Worm (Caenorhabditis elegans) whole organism, L1 larva: ENCODE measurements around the gene C08B6.14.

Experiments
- C04F5.9 ChIP-seq: sonication (generic microtip); optimal IDR thresholded peaks from 2 replicates; lab custom pipeline; 2016; ENCODE audit warnings: missing genetic modification characterization, missing compliant biosample characterization
- F16B12.6 ChIP-seq: fragments of 150-350 bp; optimal IDR thresholded peaks from 2 replicates; lab custom pipeline; 2014; ENCODE audit warnings: missing biosample characterization, missing genetic modification characterization
- Y116A8C.19 ChIP-seq: sonication (generic microtip); optimal IDR thresholded peaks from 2 replicates; lab custom pipeline; 2016; ENCODE audit warnings: missing compliant biosample characterization, missing genetic modification characterization, borderline replicate concordance
- aha-1 ChIP-seq: fragments of 150-350 bp; optimal IDR thresholded peaks from 2 replicates; lab custom pipeline; 2014; ENCODE audit warnings: missing biosample characterization, missing genetic modification characterization
- blmp-1 ChIP-seq: fragments of 150-350 bp; optimal IDR thresholded peaks from 2 replicates; lab custom pipeline; 2014; ENCODE audit warnings: missing biosample characterization, missing genetic modification characterization
- ceh-63 ChIP-seq: fragments of 200-800 bp; sonication (Bioruptor generic); optimal IDR thresholded peaks from 2 replicates; lab custom pipeline; 2018; ENCODE audit warnings: mild to moderate bottlenecking, missing genetic modification characterization, missing compliant biosample characterization
- ceh-88 ChIP-seq: fragments of 200-800 bp; sonication (Bioruptor generic); IDR thresholded peaks from 2 replicates; pipeline ENCODE4 v1.3.6; 2022; ENCODE audit warnings: missing genetic modification characterization, missing compliant biosample characterization
- ces-1 ChIP-seq: fragments of 150-350 bp; optimal IDR thresholded peaks from 2 replicates; lab custom pipeline; 2014; ENCODE audit warnings: missing biosample characterization, missing genetic modification reagents, missing genetic modification characterization
- dpl-1 ChIP-seq, 3 experiments: fragments of 150-350 bp in 2 of 3; sonication (generic microtip) in 1 of 3; optimal IDR thresholded peaks; 2 replicates each; lab custom pipeline; 2014 to 2017; ENCODE audit warnings: missing biosample characterization in 3 of 3, missing genetic modification characterization in 3 of 3, missing genetic modification reagents in 3 of 3
- efl-1 ChIP-seq, 4 experiments: fragments of 150-350 bp; optimal IDR thresholded peaks in 3 of 4; peaks in 1 of 4; 1 replicate in 1 of 4; 2 replicates in 3 of 4; lab custom pipeline; 2014; ENCODE audit warnings: missing biosample characterization in 2 of 4, missing genetic modification characterization in 2 of 4, missing genetic modification reagents in 2 of 4
- elt-3 ChIP-seq, 6 experiments: fragments of 150-350 bp in 1 of 6; sonication (generic microtip); optimal IDR thresholded peaks; 2 replicates each; lab custom pipeline; 2017 to 2018; ENCODE audit warnings: missing biosample characterization in 6 of 6, missing genetic modification characterization in 6 of 6, inconsistent platforms in 1 of 6
- ets-5 ChIP-seq: fragments of 200-800 bp; sonication (Bioruptor generic); IDR thresholded peaks from 2 replicates; pipeline ENCODE4 v1.3.6; 2022; ENCODE audit warnings: missing genetic modification characterization, missing compliant biosample characterization
- fkh-8 ChIP-seq: sonication (generic microtip); optimal IDR thresholded peaks from 2 replicates; lab custom pipeline; 2016; ENCODE audit warnings: mild to moderate bottlenecking, missing genetic modification characterization, missing compliant biosample characterization
- hlh-17 ChIP-seq: fragments of 200-800 bp; sonication (Bioruptor generic); optimal IDR thresholded peaks from 2 replicates; lab custom pipeline; 2018; ENCODE audit warnings: missing genetic modification characterization, mild to moderate bottlenecking, missing compliant biosample characterization, moderate library complexity, borderline replicate concordance
- lin-13 ChIP-seq: fragments of 150-350 bp; optimal IDR thresholded peaks from 2 replicates; lab custom pipeline; 2014; ENCODE audit warnings: missing biosample characterization, missing genetic modification reagents, missing genetic modification characterization
- lin-14 ChIP-seq: fragments of 200-800 bp; sonication (Bioruptor generic); optimal IDR thresholded peaks from 2 replicates; lab custom pipeline; 2018; ENCODE audit warnings: mild to moderate bottlenecking, missing genetic modification characterization, moderate library complexity, missing compliant biosample characterization
- lin-35 ChIP-seq, 2 experiments: fragments of 150-350 bp; optimal IDR thresholded peaks; 2 replicates each; lab custom pipeline; 2014; ENCODE audit warnings: missing biosample characterization in 2 of 2, missing genetic modification characterization in 2 of 2, missing genetic modification reagents in 2 of 2
- lir-3 ChIP-seq: sonication (generic microtip); optimal IDR thresholded peaks from 2 replicates; lab custom pipeline; 2016; ENCODE audit warnings: mild to moderate bottlenecking, missing genetic modification characterization, moderate library complexity, missing compliant biosample characterization; ENCODE audit not compliant: poor library complexity
- mep-1 ChIP-seq: fragments of 150-350 bp; optimal IDR thresholded peaks from 2 replicates; lab custom pipeline; 2014; ENCODE audit warnings: missing biosample characterization, missing genetic modification characterization
- nhr-20 ChIP-seq: sonication (generic microtip); optimal IDR thresholded peaks from 2 replicates; lab custom pipeline; 2016; ENCODE audit warnings: mild to moderate bottlenecking, missing genetic modification characterization, missing compliant biosample characterization
- nhr-28 ChIP-seq: fragments of 150-350 bp; optimal IDR thresholded peaks from 2 replicates; lab custom pipeline; 2014; ENCODE audit warnings: missing biosample characterization, missing genetic modification characterization
- nhr-47 ChIP-seq: sonication (generic microtip); optimal IDR thresholded peaks from 2 replicates; lab custom pipeline; 2016; ENCODE audit warnings: mild to moderate bottlenecking, missing genetic modification characterization, moderate library complexity, missing compliant biosample characterization
- nhr-71 ChIP-seq: sonication (generic microtip); optimal IDR thresholded peaks from 2 replicates; lab custom pipeline; 2016; ENCODE audit warnings: mild to moderate bottlenecking, missing genetic modification characterization, moderate library complexity, missing compliant biosample characterization
- nhr-77 ChIP-seq: fragments of 150-350 bp; optimal IDR thresholded peaks from 2 replicates; lab custom pipeline; 2014; ENCODE audit warnings: missing biosample characterization, missing genetic modification characterization
- nhr-85 ChIP-seq: sonication (generic microtip); peaks from one replicate; lab custom pipeline; 2016; ENCODE audit warnings: missing genetic modification characterization, inconsistent platforms, missing compliant biosample characterization
- rnt-1 ChIP-seq: sonication (generic microtip); optimal IDR thresholded peaks from 2 replicates; lab custom pipeline; 2016; ENCODE audit warnings: mild to moderate bottlenecking, missing genetic modification characterization, moderate library complexity, missing compliant biosample characterization
- skn-1 ChIP-seq: fragments of 150-350 bp; optimal IDR thresholded peaks from 2 replicates; lab custom pipeline; 2014; ENCODE audit warnings: missing biosample characterization, missing genetic modification characterization
- swsn-7 ChIP-seq: sonication (generic microtip); optimal IDR thresholded peaks from 2 replicates; lab custom pipeline; 2016; ENCODE audit warnings: missing genetic modification characterization, missing compliant biosample characterization
- tbx-2 ChIP-seq: sonication (generic microtip); optimal IDR thresholded peaks from 2 replicates; lab custom pipeline; 2016; ENCODE audit warnings: missing genetic modification characterization, missing compliant biosample characterization
- unc-130 ChIP-seq: fragments of 150-350 bp; optimal IDR thresholded peaks from 2 replicates; lab custom pipeline; 2017; ENCODE audit warnings: missing biosample characterization, missing genetic modification characterization, inconsistent platforms
- xbp-1 ChIP-seq: sonication (generic microtip); optimal IDR thresholded peaks from 2 replicates; lab custom pipeline; 2016; ENCODE audit warnings: missing genetic modification characterization, missing compliant biosample characterization
- zag-1 ChIP-seq: fragments of 150-350 bp; optimal IDR thresholded peaks from 2 replicates; lab custom pipeline; 2014; ENCODE audit warnings: missing biosample characterization, missing genetic modification characterization
- zip-4 ChIP-seq: fragments of 200-800 bp; sonication (Bioruptor generic); optimal IDR thresholded peaks from 2 replicates; lab custom pipeline; 2018; ENCODE audit warnings: mild to moderate bottlenecking, missing genetic modification characterization, moderate library complexity, missing compliant biosample characterization

Gene C08B6.14

ce11 chrV:10087103-10087502, 14.7 kb downstream of the C08B6.14 start, which contains the start of gene R04B5.5 (continued):
- TF ChIP-seq C04F5.9 (tag; lab: Kevin White, UChicago), result no peak
- no peak for TF ChIP-seq zag-1 (tag; lab: Kevin White, UChicago)
- TF ChIP-seq lir-3 (tag; lab: Kevin White, UChicago), result no peak
- no peak for TF ChIP-seq ceh-88
- TF ChIP-seq mep-1 (tag; lab: Kevin White, UChicago), result peak; percentile 5
- no peak for TF ChIP-seq nhr-47

DNA sequence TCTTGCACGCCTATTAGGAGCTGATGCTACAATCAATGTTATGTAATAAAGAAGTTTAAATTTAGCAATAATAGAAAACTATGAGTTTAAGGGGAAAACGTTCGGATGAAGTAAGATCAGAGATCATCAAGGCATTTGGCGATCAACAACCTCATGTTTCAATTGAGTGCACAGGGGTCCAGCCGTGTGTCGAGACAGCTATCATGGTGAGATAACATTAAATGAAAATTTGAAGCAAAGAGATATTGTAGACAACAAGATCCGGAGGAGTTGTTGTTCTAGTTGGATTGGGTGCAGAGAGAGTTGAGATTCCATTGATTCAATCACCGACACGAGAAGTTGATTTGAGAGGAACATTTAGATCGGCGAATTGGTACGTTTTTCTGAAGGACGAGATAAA, 15.7 kb downstream of the C08B6.14 start:
- TF ChIP-seq skn-1 (tag; lab: Kevin White, UChicago) (no peak), dpl-1 (GFP tag; optimal IDR thresholded peaks at IDR 0.05; lab: Kevin White, UChicago) (no peak), rnt-1 (tag; lab: Kevin White, UChicago) (peak; percentile 31), lin-14 (GFP tag; lab: Kevin White, UChicago) (peak; percentile 6)

- TF ChIP-seq nhr-85 (tag; lab: Kevin White, UChicago), result peak; percentile 37
- TF ChIP-seq tbx-2 (tag; lab: Kevin White, UChicago), result no peak
Observed at ce11 chrV:10084864-10085263, 17.0 kb downstream of the C08B6.14 start, which contains the start of gene R04B5.6. R04B5.6 (plus strand) TSS chrV:10085164.

ce11 chrV:10083999-10084468, 17.8 kb downstream of the C08B6.14 start, which contains the start of gene nhr-12:
nhr-12 (minus strand) TSS chrV:10084049.
- TF ChIP-seq xbp-1 (no peak), ets-5 (GFP tag; lab: Robert Waterston, UW) (no peak), nhr-20 (peak; percentile 59), efl-1 (optimal IDR thresholded peaks at IDR 0.05; lab: Kevin White, UChicago) (peak; percentile 1 to 9), efl-1 (GFP tag; optimal IDR thresholded peaks at IDR 0.05 in 1 of 2; lab: Kevin White, UChicago) (no peak), blmp-1 (tag; lab: Kevin White, UChicago) (peak; percentile 8), lin-35 (GFP tag; optimal IDR thresholded peaks at IDR 0.05; lab: Kevin White, UChicago) (peak in 1 of 2 experiments; percentile 7), nhr-71 (peak; percentile 50)

DNA sequence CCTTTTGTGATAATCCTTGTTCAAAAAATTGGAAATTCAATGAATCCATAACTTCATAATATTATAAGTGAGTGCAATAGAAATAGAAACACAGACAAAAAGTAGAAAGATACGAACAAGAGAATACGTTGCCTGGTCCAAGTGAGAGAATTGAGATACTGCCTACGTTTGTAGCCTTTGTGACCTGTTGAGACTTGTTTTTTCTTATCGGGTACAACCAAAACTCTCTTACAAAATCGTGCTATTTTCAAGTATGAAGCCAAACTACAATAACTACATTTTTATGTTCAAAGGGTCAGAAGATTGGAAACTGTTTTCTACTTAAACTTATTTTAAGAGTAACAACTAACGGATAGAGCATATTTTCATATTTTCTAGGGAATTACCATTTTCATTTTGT, 20.2 kb downstream of the C08B6.14 start, which contains the start of gene nhr-205:
Gene nhr-205, minus strand, starts transcription at position 141 of the 400 bp plus-strand sequence.
- TF ChIP-seq nhr-20, result peak; percentile 12
- TF ChIP-seq efl-1 (optimal IDR thresholded peaks at IDR 0.05; lab: Kevin White, UChicago), result no peak
- TF ChIP-seq efl-1 (GFP tag; optimal IDR thresholded peaks at IDR 0.05 in 1 of 2; lab: Kevin White, UChicago), result peak in 1 of 2 experiments; percentile 51
- TF ChIP-seq nhr-77 (tag; lab: Kevin White, UChicago), result peak; percentile 12
- peak in 1 of 6 experiments; percentile 2 for TF ChIP-seq elt-3 (tag; optimal IDR thresholded peaks at IDR 0.05; lab: Kevin White, UChicago)
- TF ChIP-seq unc-130 (tag; lab: Kevin White, UChicago), result no peak

- no peak for TF ChIP-seq zip-4 (GFP tag; lab: Kevin White, UChicago)
- no peak for TF ChIP-seq Y116A8C.19 (tag; lab: Kevin White, UChicago)
- TF ChIP-seq hlh-17 (GFP tag; lab: Kevin White, UChicago), result no peak
Observed at ce11 chrV:10080905-10081304, 20.9 kb downstream of the C08B6.14 start.

ce11 chrV:10078244-10078643, 23.6 kb downstream of the C08B6.14 start, which contains the start of gene R04B5.1:
R04B5.1 (minus strand) TSS chrV:10078344.
- TF ChIP-seq aha-1 (tag; lab: Kevin White, UChicago) (no peak), fkh-8 (tag; lab: Kevin White, UChicago) (no peak), nhr-71 (no peak), F16B12.6 (tag; lab: Kevin White, UChicago) (no peak), nhr-28 (tag; lab: Kevin White, UChicago) (no peak), unc-130 (tag; lab: Kevin White, UChicago) (no peak), nhr-85 (tag; lab: Kevin White, UChicago) (no peak), ceh-63 (GFP tag; lab: Kevin White, UChicago) (no peak), lin-13 (no peak), swsn-7 (tag; lab: Kevin White, UChicago) (no peak), ces-1 (GFP tag; lab: Kevin White, UChicago) (no peak)
